Fruit fly (Drosophila melanogaster): ENCODE results near the gene CG4565.

The CG4565 gene

dm6 chr3R:10829746-10830145 lies 22.8 kb upstream of the CG4565 start:
- no peak for TF ChIP-seq CG5180 (GFP tag; optimal IDR thresholded peaks at IDR 0.05)
- peak; percentile 11 for TF ChIP-seq nom (GFP tag; optimal IDR thresholded peaks at IDR 0.05)
- TF ChIP-seq zen2 (GFP tag; IDR thresholded peaks at IDR 0.05; ENCODE audit: partially characterized antibody): no peak
- no peak for TF ChIP-seq pita (GFP tag; optimal IDR thresholded peaks at IDR 0.05)
- no peak for TF ChIP-seq HmgZ (tag; optimal IDR thresholded peaks at IDR 0.05)
- no peak for TF ChIP-seq ranshi (GFP tag; IDR thresholded peaks at IDR 0.05)
- TF ChIP-seq CG12744 (GFP tag; optimal IDR thresholded peaks at IDR 0.05): no peak
- TF ChIP-seq CG31388 (GFP tag; optimal IDR thresholded peaks at IDR 0.05): no peak
- no peak for TF ChIP-seq sc (optimal IDR thresholded peaks at IDR 0.05)
- TF ChIP-seq sc (GFP tag; optimal IDR thresholded peaks at IDR 0.05): no peak
- no peak for TF ChIP-seq CG18764 (GFP tag; optimal IDR thresholded peaks at IDR 0.05)
- no peak for TF ChIP-seq slou (GFP tag; optimal IDR thresholded peaks at IDR 0.05)
- no peak for TF ChIP-seq sqz (GFP tag; optimal IDR thresholded peaks at IDR 0.05)
- no peak for TF ChIP-seq Mes4 (GFP tag; optimal IDR thresholded peaks at IDR 0.05)
- no peak for TF ChIP-seq CG3838 (GFP tag; optimal IDR thresholded peaks at IDR 0.05)
- peak in 1 of 2 experiments; percentile 40 for TF ChIP-seq bsh (GFP tag; optimal IDR thresholded peaks at IDR 0.05)
- no peak for TF ChIP-seq kay (GFP tag; optimal IDR thresholded peaks at IDR 0.05)

dm6 chr3R:10832526-10833165 lies 19.9 kb upstream of the CG4565 start:
- TF ChIP-seq CG34422 (GFP tag; IDR thresholded peaks at IDR 0.05) (0 out of 3 replicates have a peak, but pooled peaks have one; percentile 16), NfI (GFP tag; optimal IDR thresholded peaks at IDR 0.05) (no peak), ara (GFP tag; IDR thresholded peaks at IDR 0.05) (peak; percentile 38; the same call in 1 of the 2 replicates), Blimp-1 (GFP tag; optimal IDR thresholded peaks at IDR 0.05) (peak; percentile 17), CG10979 (tag; optimal IDR thresholded peaks at IDR 0.05) (peak; percentile 27), CG10543 (GFP tag; optimal IDR thresholded peaks at IDR 0.05) (no peak), CG4424 (GFP tag; optimal IDR thresholded peaks at IDR 0.05) (peak; percentile 32), CG17186 (GFP tag; optimal IDR thresholded peaks at IDR 0.05) (no peak), CG17359 (tag; optimal IDR thresholded peaks at IDR 0.05) (peak; percentile 8), Neu2 (GFP tag; optimal IDR thresholded peaks at IDR 0.05; ENCODE audit: borderline replicate concordance) (no peak), Ada2b (GFP tag; IDR thresholded peaks at IDR 0.05) (0 out of 2 replicates have a peak, but pooled peaks have one; percentile 14), ATbp (GFP tag; optimal IDR thresholded peaks at IDR 0.05) (peak; percentile 1), chif (GFP tag; optimal IDR thresholded peaks at IDR 0.05) (peak in 1 of 2 experiments; percentile 10), CG18262 (tag; optimal IDR thresholded peaks at IDR 0.05) (peak; percentile 11), CG1024 (GFP tag; IDR thresholded peaks at IDR 0.05) (peak; percentile 3; the same call in 1 of the 2 replicates), dysf (GFP tag; IDR thresholded peaks at IDR 0.05) (0 out of 3 replicates have a peak, but pooled peaks have one; percentile 40), odd (GFP tag; optimal IDR thresholded peaks at IDR 0.05) (no peak), Abd-B (GFP tag; optimal IDR thresholded peaks at IDR 0.05) (peak; percentile 8), lmd (GFP tag; IDR thresholded peaks at IDR 0.05) (peak; percentile 24; the same call in 1 of the 2 replicates), CG9727 (GFP tag; optimal IDR thresholded peaks at IDR 0.05) (peak; percentile 8), Med (GFP tag) (peak; percentile 59), Gsc (GFP tag; IDR thresholded peaks at IDR 0.05) (peak; percentile 9; the same call in 1 of the 2 replicates), zfh1 (GFP tag; IDR thresholded peaks at IDR 0.05) (peak; percentile 55; the same call in 1 of the 3 replicates), p53 (GFP tag; optimal IDR thresholded peaks at IDR 0.05) (no peak), Nf-YB (GFP tag; optimal IDR thresholded peaks at IDR 0.05) (no peak), CoRest (tag; optimal IDR thresholded peaks at IDR 0.05) (no peak), CG6689 (GFP tag; IDR thresholded peaks at IDR 0.05) (peak; percentile 32; the same call in 1 of the 2 replicates), sim (GFP tag; IDR thresholded peaks at IDR 0.05) (peak; percentile 38; the same call in 1 of the 2 replicates), Chrac-16 (GFP tag; optimal IDR thresholded peaks at IDR 0.05) (no peak), repo (GFP tag; optimal IDR thresholded peaks at IDR 0.05) (no peak), sisA (GFP tag; IDR thresholded peaks at IDR 0.05) (peak; percentile 56), bsh (GFP tag; optimal IDR thresholded peaks at IDR 0.05) (peak in 1 of 2 experiments; percentile 67), phol (tag; optimal IDR thresholded peaks at IDR 0.05) (peak; percentile 35)

Data from whole organism, embryonic.